Worm (Caenorhabditis elegans): ENCODE measurements around the gene zyg-1.

DNA sequence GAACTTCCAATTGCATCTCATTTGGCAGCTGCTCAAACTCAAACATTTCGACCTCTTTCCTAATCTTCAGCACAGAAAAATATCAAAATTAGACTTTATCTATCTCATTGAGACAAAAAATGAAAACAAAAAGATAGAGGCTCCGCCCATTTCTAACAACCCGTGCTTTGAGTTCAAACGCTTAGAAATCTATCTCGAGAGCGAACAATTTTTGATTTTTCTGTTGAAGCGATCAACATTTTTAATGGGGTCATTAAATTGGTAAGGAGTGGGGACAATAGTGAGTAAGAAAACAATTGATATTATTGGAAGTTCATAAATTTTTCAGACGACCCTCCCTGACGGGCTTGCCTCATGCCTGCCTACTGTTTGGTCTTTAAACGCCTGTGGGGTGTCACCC is 49.3 kb downstream of the zyg-1 start, which contains the start of the genes C25H3.10 and C25H3.1:
- no peak for TF ChIP-seq flt-1 (GFP tag; IDR thresholded peaks at IDR 0.05)
- TF ChIP-seq klf-2 (GFP tag; conservative IDR thresholded peaks at IDR 0.05), result no peak
- TF ChIP-seq ref-1 (GFP tag; conservative IDR thresholded peaks at IDR 0.05), result no peak
- TF ChIP-seq ztf-29 (GFP tag; IDR thresholded peaks at IDR 0.05), result no peak
- TF ChIP-seq cog-1 (tag; optimal IDR thresholded peaks at IDR 0.05), result no peak
- TF ChIP-seq T22C8.4 (GFP tag; IDR thresholded peaks at IDR 0.05), result no peak
- TF ChIP-seq tab-1 (GFP tag; IDR thresholded peaks at IDR 0.05), result no peak

All from whole organism, midembryonic.